Worm (Caenorhabditis elegans) whole organism, L1 larva: ENCODE data around the gene lin-3.

Experiments
- lin-13 ChIP-seq: fragments of 150-350 bp; optimal IDR thresholded peaks from 2 replicates; lab custom pipeline; 2014; ENCODE audit warnings: missing biosample characterization, missing genetic modification reagents, missing genetic modification characterization
- pag-3 ChIP-seq: sonication (generic microtip); optimal IDR thresholded peaks from 2 replicates; lab custom pipeline; 2017; ENCODE audit warnings: missing genetic modification characterization, mild to moderate bottlenecking, missing compliant biosample characterization, antibody characterized with exemption, borderline replicate concordance; ENCODE audit not compliant: insufficient read depth

- TF ChIP-seq lin-13 (no peak), pag-3 (tag; lab: Kevin White, UChicago) (no peak)
Measured at ce11 chrIV:11006383-11006782, 47.7 kb upstream of the lin-3 start.
